Fruit fly (Drosophila melanogaster) whole organism, embryonic: Measurements from ENCODE around the gene CG13404.

Experiments
- CG11085 ChIP-seq: fragments of 200-800 bp; sonication (Bioruptor generic); IDR thresholded peaks from 2 replicates; pipeline ENCODE4 v1.3.6; 2022; ENCODE audit warnings: missing biosample characterization, missing genetic modification characterization
- CG11093 ChIP-seq: fragments of 200-800 bp; sonication (Bioruptor generic); IDR thresholded peaks from 3 replicates; pipeline ENCODE4 v1.3.6; 2022; ENCODE audit warnings: missing biosample characterization, missing genetic modification characterization
- CG13296 ChIP-seq: fragments of 200-800 bp; sonication (Bioruptor generic); optimal IDR thresholded peaks from 3 replicates; lab custom pipeline; 2018; ENCODE audit warnings: missing biosample characterization, mild to moderate bottlenecking, missing genetic modification characterization
- CG13424 ChIP-seq: fragments of 200-800 bp; sonication (Bioruptor generic); optimal IDR thresholded peaks from 2 replicates; lab custom pipeline; 2019; ENCODE audit warnings: missing biosample characterization, mild to moderate bottlenecking, missing genetic modification characterization, moderate library complexity
- CG14667 ChIP-seq: fragments of 200-800 bp; sonication (Bioruptor generic); IDR thresholded peaks from 2 replicates; pipeline ENCODE4 v1.3.6; 2022; ENCODE audit warnings: missing biosample characterization, missing genetic modification characterization
- CG14965 ChIP-seq: fragments of 200-800 bp; sonication (Bioruptor generic); optimal IDR thresholded peaks from 2 replicates; lab custom pipeline; 2016; ENCODE audit warnings: missing biosample characterization, missing genetic modification characterization, borderline replicate concordance
- CG1602 ChIP-seq: fragments of 200-800 bp; sonication (Bioruptor generic); optimal IDR thresholded peaks from 3 replicates; lab custom pipeline; 2016; ENCODE audit warnings: missing biosample characterization, missing genetic modification characterization
- CG16779 ChIP-seq: fragments of 200-800 bp; sonication (Bioruptor generic); IDR thresholded peaks from 2 replicates; pipeline ENCODE4 v1.3.6; 2022; ENCODE audit warnings: missing biosample characterization, missing genetic modification characterization
- CG2678 ChIP-seq: fragments of 200-800 bp; sonication (Bioruptor generic); optimal IDR thresholded peaks from 3 replicates; lab custom pipeline; 2019; ENCODE audit warnings: missing biosample characterization, mild to moderate bottlenecking, missing genetic modification characterization, moderate library complexity
- CG30403 ChIP-seq: fragments of 200-800 bp; sonication (Bioruptor generic); optimal IDR thresholded peaks from 3 replicates; lab custom pipeline; 2016; ENCODE audit warnings: missing biosample characterization, missing genetic modification characterization
- CG3163 ChIP-seq: fragments of 200-800 bp; sonication (Bioruptor generic); optimal IDR thresholded peaks from 3 replicates; lab custom pipeline; 2016; ENCODE audit warnings: missing biosample characterization, missing genetic modification characterization
- CG42726 ChIP-seq: fragments of 200-800 bp; sonication (Bioruptor generic); IDR thresholded peaks from 2 replicates; pipeline ENCODE4 v1.3.6; 2022; ENCODE audit warnings: missing biosample characterization, missing genetic modification characterization; ENCODE audit not compliant: partially characterized antibody
- CG6272 ChIP-seq: fragments of 200-800 bp; sonication (Bioruptor generic); IDR thresholded peaks from 2 replicates; pipeline ENCODE4 v1.3.6; 2022; ENCODE audit warnings: missing biosample characterization, missing genetic modification characterization
- CG6683 ChIP-seq: fragments of 200-800 bp; sonication (Bioruptor generic); optimal IDR thresholded peaks from 2 replicates; lab custom pipeline; 2017; ENCODE audit warnings: missing biosample characterization, mild to moderate bottlenecking, missing genetic modification characterization, missing genetic modification reagents
- CG6813 ChIP-seq: fragments of 200-800 bp; sonication (Bioruptor generic); optimal IDR thresholded peaks from 2 replicates; lab custom pipeline; 2017; ENCODE audit warnings: missing biosample characterization, missing genetic modification characterization, mild to moderate bottlenecking, moderate library complexity, missing genetic modification reagents
- CG7745 ChIP-seq: fragments of 200-800 bp; sonication (Bioruptor generic); optimal IDR thresholded peaks from 2 replicates; lab custom pipeline; 2018; ENCODE audit warnings: missing biosample characterization, mild to moderate bottlenecking, missing genetic modification characterization, moderate library complexity
- CG7839 ChIP-seq: fragments of 200-800 bp; sonication (Bioruptor generic); optimal IDR thresholded peaks from 3 replicates; lab custom pipeline; 2018; ENCODE audit warnings: missing biosample characterization, mild to moderate bottlenecking, missing genetic modification characterization, moderate library complexity
- CG7928 ChIP-seq: fragments of 200-800 bp; sonication (Bioruptor generic); optimal IDR thresholded peaks from 2 replicates; lab custom pipeline; 2017; ENCODE audit warnings: missing biosample characterization, mild to moderate bottlenecking, missing genetic modification characterization
- CG8924 ChIP-seq: fragments of 200-800 bp; optimal IDR thresholded peaks from 3 replicates; lab custom pipeline; 2019; ENCODE audit warnings: missing biosample characterization, mild to moderate bottlenecking, missing genetic modification characterization, moderate library complexity
- CG9215 ChIP-seq: fragments of 200-800 bp; sonication (Bioruptor generic); IDR thresholded peaks from 2 replicates; pipeline ENCODE4 v1.3.6; 2022; ENCODE audit warnings: missing biosample characterization, missing genetic modification characterization
- CTCF ChIP-seq: fragments of 200-800 bp; sonication (Bioruptor generic); optimal IDR thresholded peaks from 2 replicates; lab custom pipeline; 2017; ENCODE audit warnings: missing biosample characterization, mild to moderate bottlenecking, missing genetic modification characterization, moderate library complexity
- D ChIP-seq, 2 experiments: fragments of 200-800 bp in 1 of 2; fragments of >200 bp in 1 of 2; sonication (Bioruptor generic) in 1 of 2; optimal IDR thresholded peaks; 2 replicates in 1 of 2; 3 replicates in 1 of 2; lab custom pipeline; 2017; ENCODE audit warnings: mild to moderate bottlenecking in 1 of 2, missing biosample characterization in 1 of 2, missing genetic modification characterization in 1 of 2, missing genetic modification reagents in 1 of 2
- Dll ChIP-seq: fragments of 200-800 bp; sonication (Bioruptor generic); IDR thresholded peaks from 4 replicates; pipeline ENCODE4 v1.3.6; 2022; ENCODE audit warnings: missing biosample characterization, missing genetic modification characterization; ENCODE audit not compliant: partially characterized antibody
- Drgx ChIP-seq: fragments of 200-800 bp; sonication (Bioruptor generic); IDR thresholded peaks from 2 replicates; pipeline ENCODE4 v1.3.6; 2022; ENCODE audit warnings: missing biosample characterization, missing genetic modification characterization
- Fer1 ChIP-seq: fragments of 200-800 bp; sonication (Bioruptor generic); optimal IDR thresholded peaks from 2 replicates; lab custom pipeline; 2017; ENCODE audit warnings: missing biosample characterization, mild to moderate bottlenecking, missing genetic modification characterization
- Hsf ChIP-seq: fragments of 200-800 bp; sonication (Bioruptor generic); optimal IDR thresholded peaks from 3 replicates; lab custom pipeline; 2016; ENCODE audit warnings: missing biosample characterization, missing genetic modification characterization
- Med ChIP-seq: fragments of 200-800 bp; sonication (Bioruptor generic); peaks from one replicate; lab custom pipeline; 2016; ENCODE audit warnings: missing biosample characterization, missing genetic modification characterization, mild to moderate bottlenecking, inconsistent platforms, moderate library complexity
- Nf-YB ChIP-seq: fragments of 200-800 bp; sonication (Bioruptor generic); optimal IDR thresholded peaks from 3 replicates; lab custom pipeline; 2019; ENCODE audit warnings: missing biosample characterization, mild to moderate bottlenecking, missing genetic modification characterization, moderate library complexity
- Sox100B ChIP-seq: fragments of 200-800 bp; sonication (Bioruptor generic); optimal IDR thresholded peaks from 3 replicates; lab custom pipeline; 2018; ENCODE audit warnings: missing biosample characterization, mild to moderate bottlenecking, missing genetic modification characterization
- Sox102F ChIP-seq: fragments of 200-800 bp; sonication (Bioruptor generic); optimal IDR thresholded peaks from 2 replicates; lab custom pipeline; 2018; ENCODE audit warnings: missing biosample characterization, mild to moderate bottlenecking, missing genetic modification characterization, moderate library complexity
- Xrp1 ChIP-seq: fragments of 200-800 bp; sonication (Bioruptor generic); IDR thresholded peaks from 2 replicates; pipeline ENCODE4 v1.3.6; 2022; ENCODE audit warnings: missing biosample characterization, missing genetic modification characterization
- ara ChIP-seq: fragments of 200-800 bp; sonication (Bioruptor generic); IDR thresholded peaks from 2 replicates; pipeline ENCODE4 v1.3.6; 2022; ENCODE audit warnings: missing biosample characterization, missing genetic modification characterization
- az2 ChIP-seq: fragments of 200-800 bp; sonication (Bioruptor generic); optimal IDR thresholded peaks from 3 replicates; lab custom pipeline; 2016; ENCODE audit warnings: missing biosample characterization, missing genetic modification characterization
- bbx ChIP-seq: fragments of 200-800 bp; sonication (Bioruptor generic); IDR thresholded peaks from 2 replicates; pipeline ENCODE4 v1.3.6; 2022; ENCODE audit warnings: missing biosample characterization, missing genetic modification characterization; ENCODE audit not compliant: partially characterized antibody
- btn ChIP-seq: fragments of 200-800 bp; sonication (Bioruptor generic); optimal IDR thresholded peaks from 2 replicates; lab custom pipeline; 2016; ENCODE audit warnings: missing biosample characterization, missing genetic modification characterization
- eve ChIP-seq, 2 experiments: fragments of >200 bp; optimal IDR thresholded peaks; 2 replicates each; lab custom pipeline; 2017; ENCODE audit warnings: missing biosample characterization in 2 of 2, missing genetic modification characterization in 2 of 2
- exex ChIP-seq: fragments of 200-800 bp; sonication (Bioruptor generic); optimal IDR thresholded peaks from 4 replicates; lab custom pipeline; 2018; ENCODE audit warnings: missing biosample characterization, mild to moderate bottlenecking, missing genetic modification characterization, moderate library complexity
- grau ChIP-seq: fragments of 200-800 bp; optimal IDR thresholded peaks from 3 replicates; lab custom pipeline; 2019; ENCODE audit warnings: missing biosample characterization, mild to moderate bottlenecking, missing genetic modification characterization, moderate library complexity
- ham ChIP-seq: fragments of 200-800 bp; sonication (Bioruptor generic); IDR thresholded peaks from 2 replicates; pipeline ENCODE4 v1.3.6; 2022; ENCODE audit warnings: missing biosample characterization, missing genetic modification characterization
- insv ChIP-seq, 2 experiments: fragments of 200-800 bp; sonication (Bioruptor generic); optimal IDR thresholded peaks; 3 replicates each; lab custom pipeline; 2016 to 2018; ENCODE audit warnings: missing biosample characterization in 2 of 2, missing genetic modification characterization in 2 of 2
- kay ChIP-seq: fragments of 200-800 bp; sonication (Bioruptor generic); optimal IDR thresholded peaks from 2 replicates; lab custom pipeline; 2016; ENCODE audit warnings: missing biosample characterization, missing genetic modification characterization
- kni ChIP-seq: fragments of 200-800 bp; sonication (Bioruptor generic); optimal IDR thresholded peaks from 3 replicates; lab custom pipeline; 2017; ENCODE audit warnings: mild to moderate bottlenecking, missing biosample characterization, missing genetic modification reagents, missing genetic modification characterization
- prd ChIP-seq, 3 experiments: fragments of >200 bp in 2 of 3; fragments of 200-800 bp in 1 of 3; sonication (Bioruptor generic) in 1 of 3; optimal IDR thresholded peaks in 2 of 3; IDR thresholded peaks in 1 of 3; 2 replicates in 2 of 3; 3 replicates in 1 of 3; pipeline versions ENCODE4 v1.3.6 to Lab custom; 2017 to 2022; ENCODE audit warnings: missing biosample characterization in 1 of 3, missing genetic modification characterization in 1 of 3
- ro ChIP-seq: fragments of 200-800 bp; sonication (Bioruptor generic); IDR thresholded peaks from 2 replicates; pipeline ENCODE4 v1.3.6; 2022; ENCODE audit warnings: missing biosample characterization, missing genetic modification characterization
- row ChIP-seq: fragments of 200-800 bp; sonication (Bioruptor generic); IDR thresholded peaks from 3 replicates; pipeline ENCODE4 v1.3.6; 2022; ENCODE audit warnings: missing biosample characterization, missing genetic modification characterization
- run ChIP-seq: fragments of 200-800 bp; sonication (Bioruptor generic); optimal IDR thresholded peaks from 3 replicates; lab custom pipeline; 2018; ENCODE audit warnings: missing biosample characterization, mild to moderate bottlenecking, missing genetic modification characterization
- sisA ChIP-seq: fragments of 200-800 bp; sonication (Bioruptor generic); IDR thresholded peaks from 2 replicates; pipeline ENCODE4 v1.3.6; 2022; ENCODE audit warnings: missing biosample characterization, missing genetic modification characterization
- sob ChIP-seq: fragments of 200-800 bp; sonication (Bioruptor generic); IDR thresholded peaks from 2 replicates; pipeline ENCODE4 v1.3.6; 2022; ENCODE audit warnings: missing biosample characterization, missing genetic modification characterization
- stc ChIP-seq: fragments of 200-800 bp; sonication (Bioruptor generic); IDR thresholded peaks from 2 replicates; pipeline ENCODE4 v1.3.6; 2022; ENCODE audit warnings: missing biosample characterization, missing genetic modification characterization

Gene CG13404

dm6 chrX:14216844-14217243 lies 49.2 kb downstream of the CG13404 start (continued):
- TF ChIP-seq Sox102F, result peak; percentile 12
- no peak for TF ChIP-seq D (optimal IDR thresholded peaks at IDR 0.05; lab: Kevin White, UChicago)
- no peak for TF ChIP-seq D (GFP tag; optimal IDR thresholded peaks at IDR 0.05; lab: Kevin White, UChicago)
- TF ChIP-seq stc, result no peak
- peak; percentile 16 for TF ChIP-seq Med
- TF ChIP-seq CG2678 (tag; lab: Kevin White, UChicago), result peak; percentile 18
- TF ChIP-seq CG7839 (tag; lab: Kevin White, UChicago), result peak; percentile 2

dm6 chrX:14215834-14216233 lies 50.2 kb downstream of the CG13404 start:
- TF ChIP-seq row (GFP tag; lab: Robert Waterston, UW), result peak; percentile 32; the same call in 1 of the 3 replicates
- TF ChIP-seq bbx, result no peak
- peak; percentile 14 for TF ChIP-seq CG2678 (tag; lab: Kevin White, UChicago)
- TF ChIP-seq CG11093, result no peak
- no peak for TF ChIP-seq CTCF (GFP tag; lab: Kevin White, UChicago)
- no peak for TF ChIP-seq kni (GFP tag; lab: Kevin White, UChicago)
- no peak for TF ChIP-seq ro (GFP tag; lab: Robert Waterston, UW)
- no peak for TF ChIP-seq run
- no peak for TF ChIP-seq Hsf (GFP tag; lab: Kevin White, UChicago)
- no peak for TF ChIP-seq CG42726 (GFP tag; lab: Robert Waterston, UW)
- no peak for TF ChIP-seq Fer1 (GFP tag; lab: Kevin White, UChicago)
- no peak for TF ChIP-seq kay (GFP tag; lab: Kevin White, UChicago)
- TF ChIP-seq CG14965 (GFP tag; lab: Kevin White, UChicago), result no peak
- no peak for TF ChIP-seq CG13296 (GFP tag; lab: Kevin White, UChicago)
- no peak for TF ChIP-seq eve (GFP tag; optimal IDR thresholded peaks at IDR 0.05; lab: Kevin White, UChicago)
- TF ChIP-seq Xrp1 (GFP tag; lab: Robert Waterston, UW), result no peak
- TF ChIP-seq CG9215 (GFP tag; lab: Robert Waterston, UW), result no peak
- no peak for TF ChIP-seq Sox100B (GFP tag; lab: Kevin White, UChicago)
- no peak for TF ChIP-seq CG13424 (tag; lab: Kevin White, UChicago)
- no peak for TF ChIP-seq CG30403 (GFP tag; lab: Kevin White, UChicago)
- TF ChIP-seq CG6683 (GFP tag; lab: Kevin White, UChicago), result no peak
- no peak for TF ChIP-seq CG7745 (tag; lab: Kevin White, UChicago)
- TF ChIP-seq CG8924 (tag; lab: Kevin White, UChicago), result no peak
- TF ChIP-seq az2, result no peak
- TF ChIP-seq exex (tag; lab: Kevin White, UChicago), result no peak
- TF ChIP-seq Nf-YB, result no peak
- no peak for TF ChIP-seq CG16779
- TF ChIP-seq CG11085 (GFP tag; lab: Robert Waterston, UW), result no peak
- TF ChIP-seq ham (GFP tag; lab: Robert Waterston, UW), result no peak
- TF ChIP-seq CG1602, result no peak
- no peak for TF ChIP-seq insv (GFP tag; optimal IDR thresholded peaks at IDR 0.05; lab: Kevin White, UChicago)
- TF ChIP-seq btn (GFP tag; lab: Kevin White, UChicago), result no peak
- TF ChIP-seq CG6813, result no peak
- 0 out of 2 replicates have a peak, but pooled peaks have one; percentile 13 for TF ChIP-seq sob (GFP tag; lab: Robert Waterston, UW)
- TF ChIP-seq Drgx (GFP tag; lab: Robert Waterston, UW), result peak; percentile 55; the same call in 1 of the 2 replicates
- no peak for TF ChIP-seq ara (GFP tag; lab: Robert Waterston, UW)
- TF ChIP-seq CG3163, result no peak
- no peak for TF ChIP-seq CG7928 (GFP tag; lab: Kevin White, UChicago)
- no peak for TF ChIP-seq sisA (GFP tag; lab: Robert Waterston, UW)
- no peak for TF ChIP-seq CG6272 (GFP tag; lab: Robert Waterston, UW)
- peak; percentile 10 for TF ChIP-seq grau
- no peak for TF ChIP-seq prd (optimal IDR thresholded peaks at IDR 0.05; lab: Kevin White, UChicago)
- 0 out of 3 replicates have a peak, but pooled peaks have one; percentile 5 for TF ChIP-seq prd (GFP tag; IDR thresholded peaks at IDR 0.05; lab: Robert Waterston, UW)
- no peak for TF ChIP-seq CG14667 (GFP tag; lab: Robert Waterston, UW)
- TF ChIP-seq Dll, result no peak
